Fruit fly (Drosophila melanogaster) whole organism, embryonic: ENCODE data around the gene dlt.

ENCODE experiments used
- Blimp-1 ChIP-seq: fragments of 200-800 bp; sonication (Bioruptor generic); optimal IDR thresholded peaks from 3 replicates; lab custom pipeline; 2018; ENCODE audit warnings: missing biosample characterization, missing genetic modification characterization, mild to moderate bottlenecking, moderate library complexity, missing genetic modification reagents
- BtbVII ChIP-seq: fragments of 200-800 bp; sonication (Bioruptor generic); optimal IDR thresholded peaks from 3 replicates; lab custom pipeline; 2017; ENCODE audit warnings: missing biosample characterization, mild to moderate bottlenecking, missing genetic modification characterization
- CG11723 ChIP-seq: fragments of 200-800 bp; sonication (Bioruptor generic); optimal IDR thresholded peaks from 2 replicates; lab custom pipeline; 2017; ENCODE audit warnings: missing biosample characterization, mild to moderate bottlenecking, missing genetic modification characterization
- CG32532 ChIP-seq: fragments of 200-800 bp; sonication (Bioruptor generic); IDR thresholded peaks from 2 replicates; pipeline ENCODE4 v1.3.6; 2022; ENCODE audit warnings: missing biosample characterization, missing genetic modification characterization
- CG7357 ChIP-seq: fragments of 200-800 bp; sonication (Bioruptor generic); IDR thresholded peaks from 3 replicates; pipeline ENCODE4 v1.3.6; 2022; ENCODE audit warnings: missing biosample characterization, missing genetic modification characterization
- Dref ChIP-seq: fragments of 200-800 bp; sonication (Bioruptor generic); IDR thresholded peaks from 2 replicates; pipeline ENCODE4 v1.3.6; 2022; ENCODE audit warnings: missing biosample characterization, missing genetic modification characterization
- Lhr ChIP-seq: fragments of 200-800 bp; sonication (Bioruptor generic); optimal IDR thresholded peaks from 3 replicates; lab custom pipeline; 2017; ENCODE audit warnings: mild to moderate bottlenecking, missing biosample characterization, missing genetic modification reagents, missing genetic modification characterization
- Nf-YB ChIP-seq: fragments of 200-800 bp; sonication (Bioruptor generic); optimal IDR thresholded peaks from 3 replicates; lab custom pipeline; 2019; ENCODE audit warnings: missing biosample characterization, mild to moderate bottlenecking, missing genetic modification characterization, moderate library complexity
- bsh ChIP-seq, 2 experiments: fragments of 200-800 bp; sonication (Bioruptor generic); optimal IDR thresholded peaks; 2 replicates each; lab custom pipeline; 2017 to 2018; ENCODE audit warnings: mild to moderate bottlenecking in 2 of 2, missing biosample characterization in 2 of 2, missing genetic modification characterization in 2 of 2, moderate library complexity in 1 of 2
- emc ChIP-seq: fragments of 200-800 bp; sonication (Bioruptor generic); optimal IDR thresholded peaks from 2 replicates; lab custom pipeline; 2016; ENCODE audit warnings: missing biosample characterization, missing genetic modification characterization

DNA sequence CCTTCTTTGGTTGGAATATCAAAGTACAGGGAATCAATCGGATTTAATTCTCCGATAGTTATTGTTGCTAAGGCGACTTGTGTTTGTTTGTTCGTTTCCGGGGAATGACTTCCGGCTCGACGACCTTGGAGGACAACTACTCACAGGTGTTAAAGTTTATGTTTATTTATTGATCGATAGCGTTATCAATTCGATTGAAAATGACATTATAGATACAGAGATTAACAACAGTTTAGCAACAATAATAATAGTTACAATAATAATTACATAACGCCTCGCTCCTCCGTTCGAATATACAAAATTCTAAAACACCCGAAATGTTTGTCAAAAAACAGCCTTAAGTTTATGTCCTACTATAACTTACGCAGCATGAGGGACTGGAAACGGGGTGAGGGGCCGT is 23.5 kb downstream of the dlt start, which contains the start of gene Dhc62B:
- TF ChIP-seq CG11723 (GFP tag; lab: Kevin White, UChicago): no peak
- TF ChIP-seq BtbVII (GFP tag; lab: Kevin White, UChicago): no peak
- no peak for TF ChIP-seq Dref (GFP tag; lab: Robert Waterston, UW)
- no peak for TF ChIP-seq Blimp-1 (GFP tag; lab: Kevin White, UChicago)
- no peak for TF ChIP-seq Lhr (GFP tag; lab: Kevin White, UChicago)
- no peak for TF ChIP-seq Nf-YB (GFP tag; lab: Kevin White, UChicago)
- TF ChIP-seq bsh (GFP tag; optimal IDR thresholded peaks at IDR 0.05; lab: Kevin White, UChicago): no peak
- TF ChIP-seq emc (GFP tag; lab: Kevin White, UChicago): no peak
- no peak for TF ChIP-seq CG32532 (GFP tag; lab: Robert Waterston, UW)
- TF ChIP-seq CG7357: no peak
